Worm (Caenorhabditis elegans) whole organism, mixed stage, embryonic: ENCODE results near the gene cid-1.

Experiments used
- M03D4.4 ChIP-seq: sonication (generic microtip); optimal IDR thresholded peaks from 2 replicates; lab custom pipeline; 2017; ENCODE audit warnings: mild to moderate bottlenecking, missing genetic modification characterization, missing compliant biosample characterization
- bed-3 ChIP-seq: fragments of 200-800 bp; sonication (Bioruptor generic); optimal IDR thresholded peaks from 3 replicates; lab custom pipeline; 2018; ENCODE audit warnings: mild to moderate bottlenecking, missing genetic modification characterization, moderate library complexity, missing compliant biosample characterization
- blmp-1 ChIP-seq: fragments of 150-350 bp; optimal IDR thresholded peaks from 2 replicates; lab custom pipeline; 2014; ENCODE audit warnings: missing biosample characterization, missing genetic modification characterization
- ceh-43 ChIP-seq: fragments of 200-800 bp; sonication (Bioruptor generic); optimal IDR thresholded peaks from 2 replicates; lab custom pipeline; 2018; ENCODE audit warnings: mild to moderate bottlenecking, missing genetic modification characterization, moderate library complexity, missing compliant biosample characterization
- ceh-83 ChIP-seq: fragments of 200-800 bp; sonication (Bioruptor generic); optimal IDR thresholded peaks from 2 replicates; lab custom pipeline; 2018; ENCODE audit warnings: mild to moderate bottlenecking, missing genetic modification characterization, missing compliant biosample characterization
- drap-1 ChIP-seq: fragments of 200-800 bp; sonication (Bioruptor generic); optimal IDR thresholded peaks from 3 replicates; lab custom pipeline; 2018; ENCODE audit warnings: mild to moderate bottlenecking, missing genetic modification characterization, missing compliant biosample characterization
- elt-1 ChIP-seq: sonication (generic microtip); optimal IDR thresholded peaks from 2 replicates; lab custom pipeline; 2017; ENCODE audit warnings: missing genetic modification characterization, mild to moderate bottlenecking, missing compliant biosample characterization, antibody characterized with exemption, moderate library complexity, borderline replicate concordance; ENCODE audit not compliant: insufficient read depth
- elt-3 ChIP-seq: fragments of 150-350 bp; optimal IDR thresholded peaks from 2 replicates; lab custom pipeline; 2014; ENCODE audit warnings: missing biosample characterization, missing genetic modification characterization
- flh-1 ChIP-seq: fragments of 200-800 bp; sonication (Bioruptor generic); optimal IDR thresholded peaks from 2 replicates; lab custom pipeline; 2018; ENCODE audit warnings: mild to moderate bottlenecking, missing genetic modification characterization, moderate library complexity, missing compliant biosample characterization
- ham-2 ChIP-seq: fragments of 200-800 bp; sonication (Bioruptor generic); optimal IDR thresholded peaks from 2 replicates; lab custom pipeline; 2018; ENCODE audit warnings: mild to moderate bottlenecking, missing genetic modification characterization, missing compliant biosample characterization
- lsy-2 ChIP-seq: fragments of 150-350 bp; optimal IDR thresholded peaks from 2 replicates; lab custom pipeline; 2014; ENCODE audit warnings: missing biosample characterization, missing genetic modification characterization
- mab-5 ChIP-seq: fragments of 150-350 bp; optimal IDR thresholded peaks from 2 replicates; lab custom pipeline; 2014; ENCODE audit warnings: missing biosample characterization, missing genetic modification characterization
- mep-1 ChIP-seq: fragments of 150-350 bp; optimal IDR thresholded peaks from 2 replicates; lab custom pipeline; 2017; ENCODE audit warnings: missing biosample characterization, missing genetic modification reagents, missing genetic modification characterization, inconsistent platforms
- mls-2 ChIP-seq: sonication (generic microtip); optimal IDR thresholded peaks from 2 replicates; lab custom pipeline; 2016; ENCODE audit warnings: mild to moderate bottlenecking, missing genetic modification characterization, moderate library complexity, missing compliant biosample characterization
- nhr-12 ChIP-seq: fragments of 150-350 bp; optimal IDR thresholded peaks from 2 replicates; lab custom pipeline; 2014; ENCODE audit warnings: missing biosample characterization, missing genetic modification characterization
- nhr-2 ChIP-seq: fragments of 150-350 bp; optimal IDR thresholded peaks from 2 replicates; lab custom pipeline; 2014; ENCODE audit warnings: missing biosample characterization, missing genetic modification characterization
- nhr-237 ChIP-seq: fragments of 150-350 bp; optimal IDR thresholded peaks from 2 replicates; lab custom pipeline; 2014; ENCODE audit warnings: missing biosample characterization, missing genetic modification characterization
- nhr-28 ChIP-seq: fragments of 150-350 bp; optimal IDR thresholded peaks from 2 replicates; lab custom pipeline; 2014; ENCODE audit warnings: missing biosample characterization, missing genetic modification characterization
- nhr-76 ChIP-seq: sonication (generic microtip); optimal IDR thresholded peaks from 2 replicates; lab custom pipeline; 2017; ENCODE audit warnings: missing biosample characterization, missing genetic modification characterization
- pha-4 ChIP-seq: fragments of 150-350 bp; optimal IDR thresholded peaks from 2 replicates; lab custom pipeline; 2018; ENCODE audit warnings: missing biosample characterization, missing genetic modification reagents, missing genetic modification characterization
- sem-2 ChIP-seq: fragments of 200-800 bp; sonication (Bioruptor generic); optimal IDR thresholded peaks from 2 replicates; lab custom pipeline; 2018; ENCODE audit warnings: mild to moderate bottlenecking, missing genetic modification characterization, missing compliant biosample characterization
- snpc-4 ChIP-seq: fragments of 150-350 bp; optimal IDR thresholded peaks from 2 replicates; lab custom pipeline; 2014; ENCODE audit warnings: missing biosample characterization, missing genetic modification characterization
- sptf-1 ChIP-seq: sonication (generic microtip); optimal IDR thresholded peaks from 2 replicates; lab custom pipeline; 2017; ENCODE audit warnings: mild to moderate bottlenecking, missing genetic modification characterization, moderate library complexity, missing compliant biosample characterization
- unc-120 ChIP-seq: sonication (generic microtip); optimal IDR thresholded peaks from 2 replicates; lab custom pipeline; 2017; ENCODE audit warnings: missing genetic modification characterization, missing compliant biosample characterization; ENCODE audit not compliant: poor library complexity, severe bottlenecking
- unc-62 ChIP-seq: fragments of 150-350 bp; optimal IDR thresholded peaks from 2 replicates; lab custom pipeline; 2014; ENCODE audit warnings: missing biosample characterization, missing genetic modification reagents, missing genetic modification characterization
- zip-8 ChIP-seq: fragments of 150-350 bp; optimal IDR thresholded peaks from 2 replicates; lab custom pipeline; 2014; ENCODE audit warnings: missing biosample characterization, missing genetic modification characterization
- ztf-11 ChIP-seq: fragments of 150-350 bp; optimal IDR thresholded peaks from 2 replicates; lab custom pipeline; 2014; ENCODE audit warnings: missing biosample characterization, missing genetic modification characterization

The cid-1 gene

ce11 chrIII:5146749-5147148 is 27.0 kb upstream of the cid-1 start:
- TF ChIP-seq mab-5 (no peak), ceh-43 (GFP tag; lab: Kevin White, UChicago) (no peak), M03D4.4 (tag; lab: Kevin White, UChicago) (no peak), sptf-1 (no peak), ceh-83 (GFP tag; lab: Kevin White, UChicago) (no peak), mep-1 (tag; lab: Kevin White, UChicago) (no peak), snpc-4 (tag; lab: Kevin White, UChicago) (no peak), nhr-12 (tag; lab: Kevin White, UChicago) (no peak), blmp-1 (tag; lab: Kevin White, UChicago) (no peak), nhr-28 (tag; lab: Kevin White, UChicago) (no peak), elt-1 (tag; lab: Kevin White, UChicago) (no peak), sem-2 (no peak), lsy-2 (tag; lab: Kevin White, UChicago) (no peak), unc-62 (GFP tag; lab: Kevin White, UChicago) (no peak), nhr-2 (tag; lab: Kevin White, UChicago) (no peak), nhr-76 (tag; lab: Kevin White, UChicago) (no peak), nhr-237 (no peak), ham-2 (GFP tag; lab: Kevin White, UChicago) (no peak), pha-4 (tag; lab: Kevin White, UChicago) (no peak)

- TF ChIP-seq flh-1 (GFP tag; lab: Kevin White, UChicago), result no peak
- TF ChIP-seq sem-2, result no peak
- TF ChIP-seq unc-120 (tag; lab: Kevin White, UChicago), result no peak
- TF ChIP-seq M03D4.4 (tag; lab: Kevin White, UChicago), result no peak
- TF ChIP-seq ham-2 (GFP tag; lab: Kevin White, UChicago), result no peak
- TF ChIP-seq nhr-76 (tag; lab: Kevin White, UChicago), result no peak
- TF ChIP-seq ceh-43 (GFP tag; lab: Kevin White, UChicago), result no peak
- no peak for TF ChIP-seq bed-3
- TF ChIP-seq snpc-4 (tag; lab: Kevin White, UChicago), result no peak
These were observed 26.3 kb upstream of the cid-1 start for ce11 chrIII:5147445-5147844.

ce11 chrIII:5149478-5149877 is 24.2 kb upstream of the cid-1 start, which contains the start of gene Y54H5A.2:
Gene Y54H5A.2, minus strand, starts transcription at chrIII:5149578.
- no peak for TF ChIP-seq ceh-83 (GFP tag; lab: Kevin White, UChicago)
- TF ChIP-seq nhr-28 (tag; lab: Kevin White, UChicago), result no peak
- TF ChIP-seq ztf-11 (tag; lab: Kevin White, UChicago), result no peak
- TF ChIP-seq M03D4.4 (tag; lab: Kevin White, UChicago), result no peak
- TF ChIP-seq elt-3, result no peak
- TF ChIP-seq mls-2 (tag; lab: Kevin White, UChicago), result no peak
- TF ChIP-seq nhr-2 (tag; lab: Kevin White, UChicago), result no peak
- TF ChIP-seq unc-120 (tag; lab: Kevin White, UChicago), result no peak
- no peak for TF ChIP-seq lsy-2 (tag; lab: Kevin White, UChicago)

ce11 chrIII:5150012-5150411 is 23.7 kb upstream of the cid-1 start:
- no peak for TF ChIP-seq nhr-28 (tag; lab: Kevin White, UChicago)
- peak; percentile 83 for TF ChIP-seq nhr-2 (tag; lab: Kevin White, UChicago)
- peak; percentile 85 for TF ChIP-seq zip-8 (tag; lab: Kevin White, UChicago)
- peak; percentile 28 for TF ChIP-seq lsy-2 (tag; lab: Kevin White, UChicago)

- TF ChIP-seq nhr-2 (tag; lab: Kevin White, UChicago), result peak; percentile 89
- no peak for TF ChIP-seq drap-1 (GFP tag; lab: Kevin White, UChicago)
- peak; percentile 71 for TF ChIP-seq zip-8 (tag; lab: Kevin White, UChicago)
- TF ChIP-seq unc-62 (GFP tag; lab: Kevin White, UChicago), result peak; percentile 15
These were observed 22.7 kb upstream of the cid-1 start for ce11 chrIII:5150980-5151379.

- TF ChIP-seq ceh-43 (GFP tag; lab: Kevin White, UChicago), result no peak
- TF ChIP-seq sptf-1, result peak; percentile 44
- no peak for TF ChIP-seq pha-4 (tag; lab: Kevin White, UChicago)
- peak; percentile 49 for TF ChIP-seq lsy-2 (tag; lab: Kevin White, UChicago)
These were observed 20.6 kb upstream of the cid-1 start, which contains the start of the genes rbm-42 and grwd-1 for ce11 chrIII:5153137-5153536. Gene rbm-42, minus strand, starts transcription at chrIII:5153229. Gene grwd-1, plus strand, starts transcription at chrIII:5153464.
